Worm (Caenorhabditis elegans): Measurements from ENCODE around the gene C26E1.2.
A peak's percentile ranks its signal among the peaks of the same experiment; 100 is the strongest.

The C26E1.2 gene

DNA sequence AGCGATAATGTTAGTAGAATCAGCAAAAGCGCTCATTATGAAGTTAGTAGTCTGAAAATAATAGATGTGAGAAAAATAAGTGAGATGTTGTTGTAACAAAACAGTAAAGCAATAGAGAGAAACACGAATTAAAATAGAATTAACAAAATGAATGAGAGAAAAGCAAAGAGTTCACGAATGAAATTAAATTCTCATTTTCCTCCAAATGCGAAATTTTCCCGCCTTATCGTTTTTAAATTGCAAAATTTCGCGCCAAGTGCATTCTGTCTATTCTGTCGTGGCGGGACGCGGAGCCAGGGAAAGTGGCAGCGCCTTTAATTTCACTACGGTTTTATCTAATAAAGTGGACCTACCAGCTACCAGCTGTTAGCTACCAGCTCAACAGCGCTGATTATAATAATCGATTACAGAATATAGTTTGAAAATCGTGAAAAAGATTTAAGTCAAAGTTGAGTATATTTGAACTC, 7.3 kb downstream of the C26E1.2 start, which contains the start of gene nasp-2 (continued):
- TF ChIP-seq zfh-2 (GFP tag; conservative IDR thresholded peaks at IDR 0.05), result no peak
- no peak for TF ChIP-seq madf-10 (tag; optimal IDR thresholded peaks at IDR 0.05)
- peak; percentile 100 for TF ChIP-seq madf-6 (GFP tag; IDR thresholded peaks at IDR 0.05)
- peak; percentile 85 for TF ChIP-seq bed-2 (GFP tag; IDR thresholded peaks at IDR 0.05)
- TF ChIP-seq mel-28 (tag; optimal IDR thresholded peaks at IDR 0.05; ENCODE audit: borderline replicate concordance), result no peak
- TF ChIP-seq madf-3 (GFP tag; IDR thresholded peaks at IDR 0.05), result peak; percentile 94
- TF ChIP-seq attf-6 (GFP tag; IDR thresholded peaks at IDR 0.05), result peak; percentile 89
- no peak for TF ChIP-seq unc-62 (GFP tag; optimal IDR thresholded peaks at IDR 0.05)
- TF ChIP-seq ceh-40 (GFP tag; IDR thresholded peaks at IDR 0.05), result no peak
- TF ChIP-seq sea-2 (GFP tag; IDR thresholded peaks at IDR 0.05), result no peak
- TF ChIP-seq mes-4 (tag; optimal IDR thresholded peaks at IDR 0.05), result no peak
- TF ChIP-seq hsf-1 (GFP tag; IDR thresholded peaks at IDR 0.05), result peak; percentile 91
- no peak for TF ChIP-seq ccch-3 (GFP tag; optimal IDR thresholded peaks at IDR 0.05)
- peak; percentile 77 for TF ChIP-seq lin-26 (GFP tag; IDR thresholded peaks at IDR 0.05)
- no peak for TF ChIP-seq B0261.1 (tag; optimal IDR thresholded peaks at IDR 0.05)
- TF ChIP-seq lir-1 (GFP tag; conservative IDR thresholded peaks at IDR 0.05), result peak; percentile 84
- no peak for TF ChIP-seq ama-1 (optimal IDR thresholded peaks at IDR 0.05)
- no peak for TF ChIP-seq ama-1 (GFP tag; optimal IDR thresholded peaks at IDR 0.05)
- TF ChIP-seq nfya-1 (tag; optimal IDR thresholded peaks at IDR 0.05; ENCODE audit: borderline replicate concordance, insufficient read depth), result no peak
- no peak for TF ChIP-seq ztf-22 (GFP tag; optimal IDR thresholded peaks at IDR 0.05)
- no peak for TF ChIP-seq lin-40 (tag; optimal IDR thresholded peaks at IDR 0.05)
- peak; percentile 97 for TF ChIP-seq lsl-1 (GFP tag; optimal IDR thresholded peaks at IDR 0.05)
- no peak for TF ChIP-seq lag-1 (GFP tag; IDR thresholded peaks at IDR 0.05)
- peak; percentile 73 for TF ChIP-seq ceh-100 (GFP tag; IDR thresholded peaks at IDR 0.05)
- TF ChIP-seq chd-7 (tag; optimal IDR thresholded peaks at IDR 0.05), result no peak
- TF ChIP-seq F39B2.1 (GFP tag; IDR thresholded peaks at IDR 0.05), result no peak
- no peak for TF ChIP-seq bed-1 (GFP tag; IDR thresholded peaks at IDR 0.05)
- no peak for TF ChIP-seq mxl-1 (tag; optimal IDR thresholded peaks at IDR 0.05)
- peak; percentile 96 for TF ChIP-seq lin-54 (GFP tag; optimal IDR thresholded peaks at IDR 0.05)
- no peak for TF ChIP-seq zim-3 (tag; optimal IDR thresholded peaks at IDR 0.05)
- TF ChIP-seq nhr-80 (tag; optimal IDR thresholded peaks at IDR 0.05), result no peak
- peak; percentile 50 for TF ChIP-seq him-1 (tag; optimal IDR thresholded peaks at IDR 0.05)
- TF ChIP-seq F10E7.11 (tag; optimal IDR thresholded peaks at IDR 0.05), result no peak
- peak; percentile 99 for TF ChIP-seq madf-8 (GFP tag; conservative IDR thresholded peaks at IDR 0.05)
- TF ChIP-seq F57C9.4 (tag; optimal IDR thresholded peaks at IDR 0.05), result no peak
- TF ChIP-seq ets-4 (GFP tag; optimal IDR thresholded peaks at IDR 0.05), result no peak
- peak; percentile 80 for TF ChIP-seq snpc-1.3 (tag; optimal IDR thresholded peaks at IDR 0.05; ENCODE audit: insufficient read depth)
- no peak for TF ChIP-seq akir-1 (GFP tag; optimal IDR thresholded peaks at IDR 0.05)
- TF ChIP-seq tbx-9 (tag; optimal IDR thresholded peaks at IDR 0.05; ENCODE audit: borderline replicate concordance), result no peak
- TF ChIP-seq B0019.2 (GFP tag; conservative IDR thresholded peaks at IDR 0.05), result peak; percentile 95
- TF ChIP-seq rpc-1 (optimal IDR thresholded peaks at IDR 0.05), result no peak
- peak; percentile 14 for TF ChIP-seq rpc-1 (tag; optimal IDR thresholded peaks at IDR 0.05)
- TF ChIP-seq hmg-1.2 (GFP tag; IDR thresholded peaks at IDR 0.05), result peak; percentile 68
- no peak for TF ChIP-seq nhr-90 (tag; optimal IDR thresholded peaks at IDR 0.05)
- no peak for TF ChIP-seq die-1 (tag; optimal IDR thresholded peaks at IDR 0.05)
- TF ChIP-seq hrde-1 (tag; optimal IDR thresholded peaks at IDR 0.05; ENCODE audit: borderline replicate concordance), result peak; percentile 52
- TF ChIP-seq tlf-1 (GFP tag; optimal IDR thresholded peaks at IDR 0.05), result peak; percentile 95
- no peak for TF ChIP-seq K11D2.4 (GFP tag; IDR thresholded peaks at IDR 0.05)
- no peak for TF ChIP-seq C06A6.2 (GFP tag; conservative IDR thresholded peaks at IDR 0.05)
- peak; percentile 98 for TF ChIP-seq D2030.7 (GFP tag; IDR thresholded peaks at IDR 0.05)
